Worm (Caenorhabditis elegans) whole organism, early embryonic: ENCODE measurements around the gene Y69A2AR.51.

Source experiments
- B0310.2 ChIP-seq: sonication (generic microtip); optimal IDR thresholded peaks from 2 replicates; lab custom pipeline; 2016; ENCODE audit warnings: mild to moderate bottlenecking, missing genetic modification characterization, missing compliant biosample characterization
- F13C5.2 ChIP-seq: sonication (generic microtip); optimal IDR thresholded peaks from 2 replicates; lab custom pipeline; 2017; ENCODE audit warnings: mild to moderate bottlenecking, missing genetic modification characterization, inconsistent platforms, missing compliant biosample characterization
- aly-1 ChIP-seq: sonication (generic microtip); optimal IDR thresholded peaks from 2 replicates; lab custom pipeline; 2016; ENCODE audit warnings: missing genetic modification characterization, missing compliant biosample characterization
- ama-1 ChIP-seq: fragments of 150-350 bp; optimal IDR thresholded peaks from 2 replicates; lab custom pipeline; 2014
- ceh-13 ChIP-seq: fragments of 200-800 bp; sonication (Bioruptor generic); optimal IDR thresholded peaks from 2 replicates; lab custom pipeline; 2018; ENCODE audit warnings: mild to moderate bottlenecking, missing genetic modification characterization, missing compliant biosample characterization
- ceh-36 ChIP-seq: sonication (generic microtip); optimal IDR thresholded peaks from 2 replicates; lab custom pipeline; 2016; ENCODE audit warnings: missing genetic modification characterization, inconsistent platforms, missing compliant biosample characterization
- ets-7 ChIP-seq: sonication (generic microtip); optimal IDR thresholded peaks from 2 replicates; lab custom pipeline; 2016; ENCODE audit warnings: missing genotype, missing genetic modification characterization, missing compliant biosample characterization
- flt-1 ChIP-seq: fragments of 200-800 bp; sonication (Bioruptor generic); IDR thresholded peaks from 2 replicates; pipeline ENCODE4 v1.3.6; 2022; ENCODE audit warnings: missing genetic modification characterization, missing compliant biosample characterization
- hmbx-1 ChIP-seq: sonication (generic microtip); optimal IDR thresholded peaks from 2 replicates; lab custom pipeline; 2016; ENCODE audit warnings: mild to moderate bottlenecking, missing genetic modification characterization, missing compliant biosample characterization
- hmg-4 ChIP-seq: fragments of 200-800 bp; sonication (Bioruptor generic); optimal IDR thresholded peaks from 2 replicates; lab custom pipeline; 2018; ENCODE audit warnings: mild to moderate bottlenecking, missing genetic modification characterization, missing compliant biosample characterization
- hnd-1 ChIP-seq: sonication (generic microtip); optimal IDR thresholded peaks from 2 replicates; lab custom pipeline; 2016; ENCODE audit warnings: missing genetic modification characterization, missing compliant biosample characterization
- pes-1 ChIP-seq: fragments of 200-800 bp; sonication (Bioruptor generic); IDR thresholded peaks from 2 replicates; pipeline ENCODE4 v1.3.6; 2022; ENCODE audit warnings: missing genetic modification reagents, missing genetic modification characterization, missing compliant biosample characterization
- scrt-1 ChIP-seq: fragments of 200-800 bp; sonication (Bioruptor generic); IDR thresholded peaks from 2 replicates; pipeline ENCODE4 v1.3.6; 2022; ENCODE audit warnings: missing genetic modification characterization, missing compliant biosample characterization
- sea-1 ChIP-seq: fragments of 200-800 bp; sonication (Bioruptor generic); conservative IDR thresholded peaks from 2 replicates; pipeline ENCODE4 v1.3.6; 2022; ENCODE audit warnings: missing genetic modification characterization, missing compliant biosample characterization
- tbx-11 ChIP-seq: fragments of 200-800 bp; sonication (Bioruptor generic); IDR thresholded peaks from 2 replicates; pipeline ENCODE4 v1.3.6; 2022; ENCODE audit warnings: missing genetic modification characterization, missing compliant biosample characterization
- tbx-37 ChIP-seq: fragments of 200-800 bp; sonication (Bioruptor generic); conservative IDR thresholded peaks from 2 replicates; pipeline ENCODE4 v1.3.6; 2022; ENCODE audit warnings: missing genetic modification reagents, missing genetic modification characterization, missing compliant biosample characterization
- tra-4 ChIP-seq: sonication (generic microtip); optimal IDR thresholded peaks from 2 replicates; lab custom pipeline; 2017; ENCODE audit warnings: missing genetic modification characterization, missing compliant biosample characterization

The Y69A2AR.51 gene

ce11 chrIV:2572107-2572506, at the start of gene Y69A2AR.51:
Y69A2AR.51 (plus strand) TSS chrIV:2572407.
- TF ChIP-seq scrt-1 (GFP tag; lab: Robert Waterston, UW) (no peak), ama-1 (lab: Kevin White, UChicago) (no peak)

ce11 chrIV:2526836-2527235, 45.4 kb upstream of the Y69A2AR.51 start:
- no peak for TF ChIP-seq hnd-1 (tag; lab: Kevin White, UChicago)
- TF ChIP-seq sea-1: no peak
- no peak for TF ChIP-seq ceh-36 (tag; lab: Kevin White, UChicago)
- no peak for TF ChIP-seq tbx-37 (GFP tag; lab: Robert Waterston, UW)

ce11 chrIV:2529281-2529680, 42.9 kb upstream of the Y69A2AR.51 start:
- no peak for TF ChIP-seq scrt-1 (GFP tag; lab: Robert Waterston, UW)
- TF ChIP-seq aly-1 (tag; lab: Kevin White, UChicago): no peak
- no peak for TF ChIP-seq tbx-11
- no peak for TF ChIP-seq pes-1 (GFP tag; lab: Robert Waterston, UW)
- no peak for TF ChIP-seq hnd-1 (tag; lab: Kevin White, UChicago)
- TF ChIP-seq flt-1: no peak
- no peak for TF ChIP-seq hmg-4 (GFP tag; lab: Kevin White, UChicago)
- no peak for TF ChIP-seq ets-7 (tag; lab: Kevin White, UChicago)
- no peak for TF ChIP-seq hmbx-1 (tag; lab: Kevin White, UChicago)
- no peak for TF ChIP-seq ceh-13 (GFP tag; lab: Kevin White, UChicago)
- TF ChIP-seq ceh-36 (tag; lab: Kevin White, UChicago): no peak
- TF ChIP-seq B0310.2 (tag; lab: Kevin White, UChicago): no peak
- no peak for TF ChIP-seq tra-4 (tag; lab: Kevin White, UChicago)
- no peak for TF ChIP-seq ama-1 (lab: Kevin White, UChicago)

- TF ChIP-seq sea-1 (no peak), ceh-13 (GFP tag; lab: Kevin White, UChicago) (no peak), ets-7 (tag; lab: Kevin White, UChicago) (no peak), hnd-1 (tag; lab: Kevin White, UChicago) (no peak), pes-1 (GFP tag; lab: Robert Waterston, UW) (no peak), flt-1 (no peak), B0310.2 (tag; lab: Kevin White, UChicago) (no peak), scrt-1 (GFP tag; lab: Robert Waterston, UW) (no peak), tra-4 (tag; lab: Kevin White, UChicago) (no peak), tbx-37 (GFP tag; lab: Robert Waterston, UW) (no peak), ceh-36 (tag; lab: Kevin White, UChicago) (no peak), tbx-11 (no peak)
These were observed 41.9 kb upstream of the Y69A2AR.51 start for ce11 chrIV:2530285-2530684.

ce11 chrIV:2537741-2538140, 34.5 kb upstream of the Y69A2AR.51 start:
- TF ChIP-seq hmg-4 (GFP tag; lab: Kevin White, UChicago) (no peak), tbx-37 (GFP tag; lab: Robert Waterston, UW) (no peak), aly-1 (tag; lab: Kevin White, UChicago) (no peak), pes-1 (GFP tag; lab: Robert Waterston, UW) (no peak), ceh-36 (tag; lab: Kevin White, UChicago) (no peak), tbx-11 (no peak), ceh-13 (GFP tag; lab: Kevin White, UChicago) (no peak), scrt-1 (GFP tag; lab: Robert Waterston, UW) (no peak), B0310.2 (tag; lab: Kevin White, UChicago) (no peak)

- no peak for TF ChIP-seq ets-7 (tag; lab: Kevin White, UChicago)
- TF ChIP-seq hmg-4 (GFP tag; lab: Kevin White, UChicago): no peak
- no peak for TF ChIP-seq ceh-13 (GFP tag; lab: Kevin White, UChicago)
- TF ChIP-seq F13C5.2 (tag; lab: Kevin White, UChicago): no peak
- TF ChIP-seq tra-4 (tag; lab: Kevin White, UChicago): no peak
- no peak for TF ChIP-seq hmbx-1 (tag; lab: Kevin White, UChicago)
- TF ChIP-seq ama-1 (lab: Kevin White, UChicago): no peak
- TF ChIP-seq pes-1 (GFP tag; lab: Robert Waterston, UW): no peak
- TF ChIP-seq tbx-37 (GFP tag; lab: Robert Waterston, UW): no peak
- no peak for TF ChIP-seq tbx-11
- TF ChIP-seq aly-1 (tag; lab: Kevin White, UChicago): no peak
- no peak for TF ChIP-seq scrt-1 (GFP tag; lab: Robert Waterston, UW)
- no peak for TF ChIP-seq B0310.2 (tag; lab: Kevin White, UChicago)
- no peak for TF ChIP-seq sea-1
- TF ChIP-seq ceh-36 (tag; lab: Kevin White, UChicago): no peak
These were observed 30.2 kb upstream of the Y69A2AR.51 start, which contains the start of gene sprr-3 for ce11 chrIV:2542001-2542400. sprr-3 (plus strand) TSS chrIV:2542301.

ce11 chrIV:2548766-2549165, 23.4 kb upstream of the Y69A2AR.51 start:
- no peak for TF ChIP-seq ceh-13 (GFP tag; lab: Kevin White, UChicago)
- TF ChIP-seq tbx-11: no peak
- no peak for TF ChIP-seq flt-1
- TF ChIP-seq scrt-1 (GFP tag; lab: Robert Waterston, UW): no peak
- TF ChIP-seq ceh-36 (tag; lab: Kevin White, UChicago): no peak
- TF ChIP-seq ets-7 (tag; lab: Kevin White, UChicago): no peak
- TF ChIP-seq B0310.2 (tag; lab: Kevin White, UChicago): no peak
- no peak for TF ChIP-seq tbx-37 (GFP tag; lab: Robert Waterston, UW)
- no peak for TF ChIP-seq hnd-1 (tag; lab: Kevin White, UChicago)
- no peak for TF ChIP-seq F13C5.2 (tag; lab: Kevin White, UChicago)
- no peak for TF ChIP-seq sea-1
- TF ChIP-seq hmg-4 (GFP tag; lab: Kevin White, UChicago): no peak

- TF ChIP-seq tbx-37 (GFP tag; lab: Robert Waterston, UW) (no peak), sea-1 (no peak), hmg-4 (GFP tag; lab: Kevin White, UChicago) (no peak), hmbx-1 (tag; lab: Kevin White, UChicago) (no peak), flt-1 (no peak), tra-4 (tag; lab: Kevin White, UChicago) (no peak), ceh-13 (GFP tag; lab: Kevin White, UChicago) (no peak), hnd-1 (tag; lab: Kevin White, UChicago) (no peak), ama-1 (lab: Kevin White, UChicago) (no peak), tbx-11 (no peak), pes-1 (GFP tag; lab: Robert Waterston, UW) (no peak), scrt-1 (GFP tag; lab: Robert Waterston, UW) (no peak), ets-7 (tag; lab: Kevin White, UChicago) (no peak), F13C5.2 (tag; lab: Kevin White, UChicago) (no peak), aly-1 (tag; lab: Kevin White, UChicago) (no peak), B0310.2 (tag; lab: Kevin White, UChicago) (no peak), ceh-36 (tag; lab: Kevin White, UChicago) (no peak)
These were observed 22.7 kb upstream of the Y69A2AR.51 start for ce11 chrIV:2549542-2549941.
